Worm (Caenorhabditis elegans) whole organism, L4 larva: ENCODE results near the gene ZK1058.9.

ENCODE experiments used
- Y75B8A.6 ChIP-seq: fragments of 200-800 bp; sonication (Bioruptor generic); IDR thresholded peaks from 2 replicates; pipeline ENCODE4 v1.3.6; 2022; ENCODE audit warnings: missing genetic modification reagents, missing genetic modification characterization, missing compliant biosample characterization
- daf-12 ChIP-seq: fragments of 150-350 bp; optimal IDR thresholded peaks from 2 replicates; lab custom pipeline; 2014; ENCODE audit warnings: missing biosample characterization, missing genetic modification reagents, missing genetic modification characterization
- dve-1 ChIP-seq: sonication (generic microtip); optimal IDR thresholded peaks from 2 replicates; lab custom pipeline; 2017; ENCODE audit warnings: antibody characterized with exemption, mild to moderate bottlenecking, missing genetic modification characterization, missing compliant biosample characterization; ENCODE audit not compliant: insufficient read depth
- egl-43 ChIP-seq: fragments of 200-800 bp; sonication (Bioruptor generic); IDR thresholded peaks from 2 replicates; pipeline ENCODE4 v1.3.6; 2022; ENCODE audit warnings: missing genetic modification reagents, missing genetic modification characterization, missing compliant biosample characterization
- fkh-10 ChIP-seq: fragments of 150-350 bp; optimal IDR thresholded peaks from 2 replicates; lab custom pipeline; 2014; ENCODE audit warnings: missing biosample characterization, missing genetic modification reagents, missing genetic modification characterization
- nhr-77 ChIP-seq: fragments of 150-350 bp; optimal IDR thresholded peaks from 2 replicates; lab custom pipeline; 2014; ENCODE audit warnings: missing biosample characterization, missing genetic modification characterization
- set-16 ChIP-seq: fragments of 200-800 bp; sonication (Bioruptor generic); IDR thresholded peaks from 2 replicates; pipeline ENCODE4 v1.3.6; 2022; ENCODE audit warnings: missing genetic modification reagents, missing genetic modification characterization, missing compliant biosample characterization
- ztf-11 ChIP-seq: fragments of 150-350 bp; optimal IDR thresholded peaks from 2 replicates; lab custom pipeline; 2014; ENCODE audit warnings: missing biosample characterization, missing genetic modification characterization

DNA sequence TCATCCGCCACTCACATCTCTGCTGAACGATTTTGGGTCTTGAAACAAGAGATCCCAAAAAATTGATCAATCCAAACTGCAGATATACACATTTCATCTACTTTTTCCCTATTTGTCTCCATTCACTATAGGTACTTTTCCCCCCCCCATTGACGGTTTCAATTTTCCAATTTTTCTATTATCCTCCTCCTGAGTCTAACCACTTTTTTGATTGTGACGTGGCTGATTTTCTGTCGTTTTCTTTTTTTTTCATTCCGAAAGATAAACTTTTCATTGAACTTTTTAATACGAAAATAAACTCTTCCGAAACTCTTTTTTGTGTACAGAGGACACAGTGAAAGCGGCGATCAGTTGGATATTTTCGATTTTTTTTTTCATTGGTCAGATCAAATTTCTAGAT lies 31.8 kb upstream of the ZK1058.9 start:
- TF ChIP-seq dve-1 (tag; lab: Kevin White, UChicago) (no peak), set-16 (GFP tag; lab: Robert Waterston, UW) (no peak), daf-12 (no peak), nhr-77 (tag; lab: Kevin White, UChicago) (no peak), egl-43 (GFP tag; lab: Robert Waterston, UW) (no peak), Y75B8A.6 (GFP tag; lab: Robert Waterston, UW) (no peak), ztf-11 (no peak), fkh-10 (GFP tag; lab: Kevin White, UChicago) (no peak)
